ENCODE assay signal across 4 fruit fly cellular contexts in genomic region chr3R:16235215-16235937, dm6.
A peak's percentile ranks its signal among the peaks of the same experiment; 100 is the strongest.
TF ChIP-seq lines count a peak whose summit lies in the region.

No protein-coding gene starts in this region.

TF ChIP-seq in whole organism, adult, 20 proteins besides CTCF, POLR2A, EP300 and RAD21 (continued from another document):
- TF ChIP-seq tj (GFP tag; optimal IDR thresholded peaks at IDR 0.05; lab: Kevin White, UChicago), result no peak
- peak; percentile 75 for TF ChIP-seq Mnt (GFP tag; optimal IDR thresholded peaks at IDR 0.05; lab: Kevin White, UChicago)

TF ChIP-seq in whole organism, embryonic, 481 proteins besides CTCF, POLR2A, EP300 and RAD21 (continued from another document and continues in another):
- TF ChIP-seq CG16815 (GFP tag; optimal IDR thresholded peaks at IDR 0.05; lab: Kevin White, UChicago) (no peak), HmgD (GFP tag; optimal IDR thresholded peaks at IDR 0.05; lab: Kevin White, UChicago) (no peak), shn (GFP tag; optimal IDR thresholded peaks at IDR 0.05; lab: Kevin White, UChicago) (no peak), cas (GFP tag; IDR thresholded peaks at IDR 0.05; lab: Robert Waterston, UW) (no peak), lab (GFP tag; optimal IDR thresholded peaks at IDR 0.05; lab: Kevin White, UChicago) (no peak), ind (GFP tag; optimal IDR thresholded peaks at IDR 0.05; lab: Kevin White, UChicago) (no peak), kni (GFP tag; optimal IDR thresholded peaks at IDR 0.05; lab: Kevin White, UChicago) (peak; percentile 94), pho (GFP tag; optimal IDR thresholded peaks at IDR 0.05; lab: Kevin White, UChicago) (no peak), CG10209 (GFP tag; optimal IDR thresholded peaks at IDR 0.05; lab: Kevin White, UChicago) (peak; percentile 99), kay (GFP tag; optimal IDR thresholded peaks at IDR 0.05; lab: Kevin White, UChicago) (peak; percentile 49), cwo (GFP tag; optimal IDR thresholded peaks at IDR 0.05; lab: Kevin White, UChicago) (peak; percentile 22), psq (GFP tag; optimal IDR thresholded peaks at IDR 0.05; lab: Kevin White, UChicago) (peak; percentile 55), CG1603 (tag; optimal IDR thresholded peaks at IDR 0.05; lab: Kevin White, UChicago) (peak; percentile 16), dm (GFP tag; optimal IDR thresholded peaks at IDR 0.05; lab: Kevin White, UChicago) (no peak), Gug (GFP tag; IDR thresholded peaks at IDR 0.05; lab: Robert Waterston, UW) (peak; percentile 24; the same call in 1 of the 4 replicates), CG16863 (GFP tag; optimal IDR thresholded peaks at IDR 0.05; lab: Kevin White, UChicago) (no peak), CG4854 (GFP tag; optimal IDR thresholded peaks at IDR 0.05; lab: Kevin White, UChicago) (no peak), Antp (GFP tag; optimal IDR thresholded peaks at IDR 0.05; lab: Kevin White, UChicago) (peak; percentile 12), CG30403 (GFP tag; optimal IDR thresholded peaks at IDR 0.05; lab: Kevin White, UChicago) (no peak), CG15073 (GFP tag; optimal IDR thresholded peaks at IDR 0.05; lab: Kevin White, UChicago) (no peak), ftz-f1 (GFP tag; optimal IDR thresholded peaks at IDR 0.05; lab: Kevin White, UChicago) (peak; percentile 91), CG30020 (tag; optimal IDR thresholded peaks at IDR 0.05; lab: Kevin White, UChicago) (no peak), NC2α (GFP tag; optimal IDR thresholded peaks at IDR 0.05; lab: Kevin White, UChicago) (peak; percentile 47), dimm (GFP tag; IDR thresholded peaks at IDR 0.05; lab: Robert Waterston, UW) (no peak), sima (GFP tag; optimal IDR thresholded peaks at IDR 0.05; lab: Kevin White, UChicago) (no peak), Bdp1 (GFP tag; optimal IDR thresholded peaks at IDR 0.05; lab: Kevin White, UChicago) (no peak), CG7357 (GFP tag; IDR thresholded peaks at IDR 0.05; lab: Robert Waterston, UW) (0 out of 3 replicates have a peak, but pooled peaks have one; percentile 5), ewg (GFP tag; optimal IDR thresholded peaks at IDR 0.05; lab: Kevin White, UChicago) (no peak), Med (GFP tag; lab: Kevin White, UChicago) (peak; percentile 93), CG6272 (GFP tag; IDR thresholded peaks at IDR 0.05; lab: Robert Waterston, UW) (no peak), bab2 (GFP tag; optimal IDR thresholded peaks at IDR 0.05; lab: Kevin White, UChicago) (no peak), CG13624 (GFP tag; optimal IDR thresholded peaks at IDR 0.05; lab: Kevin White, UChicago) (peak; percentile 61), CG1792 (GFP tag; optimal IDR thresholded peaks at IDR 0.05; lab: Kevin White, UChicago) (no peak), nau (GFP tag; optimal IDR thresholded peaks at IDR 0.05; lab: Kevin White, UChicago) (no peak), Max (GFP tag; optimal IDR thresholded peaks at IDR 0.05; lab: Kevin White, UChicago) (no peak), lbe (GFP tag; optimal IDR thresholded peaks at IDR 0.05; lab: Kevin White, UChicago) (peak; percentile 76), al (GFP tag; IDR thresholded peaks at IDR 0.05; lab: Robert Waterston, UW) (no peak), hb (GFP tag; IDR thresholded peaks at IDR 0.05; lab: Robert Waterston, UW; ENCODE audit: partially characterized antibody) (no peak), Ets97D (GFP tag; optimal IDR thresholded peaks at IDR 0.05; lab: Kevin White, UChicago) (peak; percentile 1), CG13894 (tag; optimal IDR thresholded peaks at IDR 0.05; lab: Kevin White, UChicago) (peak; percentile 100), cg (GFP tag; optimal IDR thresholded peaks at IDR 0.05; lab: Kevin White, UChicago) (peak; percentile 64), CG18599 (GFP tag; optimal IDR thresholded peaks at IDR 0.05; lab: Kevin White, UChicago) (peak; percentile 32), CG11560 (tag; IDR thresholded peaks at IDR 0.05; lab: Robert Waterston, UW) (no peak), pan (optimal IDR thresholded peaks at IDR 0.05; lab: Kevin White, UChicago) (no peak), pan (GFP tag; optimal IDR thresholded peaks at IDR 0.05 in 1 of 2, IDR thresholded peaks at IDR 0.05 in 1 of 2) (no peak)

TF ChIP-seq in whole organism, prepupa, 60 proteins besides CTCF, POLR2A, EP300 and RAD21 (continued from another document):
- no peak for TF ChIP-seq Sox102F (GFP tag; optimal IDR thresholded peaks at IDR 0.05; lab: Kevin White, UChicago)
- TF ChIP-seq CG8319 (GFP tag; optimal IDR thresholded peaks at IDR 0.05; lab: Kevin White, UChicago), result no peak
- no peak for TF ChIP-seq CG32006 (GFP tag; optimal IDR thresholded peaks at IDR 0.05; lab: Kevin White, UChicago)
- TF ChIP-seq Eip75B (GFP tag; optimal IDR thresholded peaks at IDR 0.05; lab: Kevin White, UChicago), result no peak
- no peak for TF ChIP-seq CG6808 (GFP tag; optimal IDR thresholded peaks at IDR 0.05; lab: Kevin White, UChicago)
- no peak for TF ChIP-seq CG16779 (tag; optimal IDR thresholded peaks at IDR 0.05; lab: Kevin White, UChicago)
- peak; percentile 58 for TF ChIP-seq Lpt (GFP tag; optimal IDR thresholded peaks at IDR 0.05; lab: Kevin White, UChicago)
- no peak for TF ChIP-seq CG6276 (GFP tag; optimal IDR thresholded peaks at IDR 0.05; lab: Kevin White, UChicago)
- no peak for TF ChIP-seq net (GFP tag; optimal IDR thresholded peaks at IDR 0.05; lab: Kevin White, UChicago)
- TF ChIP-seq salr (GFP tag; optimal IDR thresholded peaks at IDR 0.05; lab: Kevin White, UChicago), result no peak
- no peak for TF ChIP-seq CG8632 (GFP tag; optimal IDR thresholded peaks at IDR 0.05; lab: Kevin White, UChicago)
- TF ChIP-seq Hr39 (GFP tag; optimal IDR thresholded peaks at IDR 0.05; lab: Kevin White, UChicago), result no peak
- TF ChIP-seq svp (GFP tag; lab: Kevin White, UChicago), result peak; percentile 96
- TF ChIP-seq lz (GFP tag; optimal IDR thresholded peaks at IDR 0.05; lab: Kevin White, UChicago), result no peak
- TF ChIP-seq CG3032 (tag; optimal IDR thresholded peaks at IDR 0.05; lab: Kevin White, UChicago), result no peak
- no peak for TF ChIP-seq Ets21C (GFP tag; optimal IDR thresholded peaks at IDR 0.05; lab: Kevin White, UChicago)
- TF ChIP-seq Met (GFP tag; optimal IDR thresholded peaks at IDR 0.05; lab: Kevin White, UChicago), result no peak
- no peak for TF ChIP-seq CG11762 (GFP tag; optimal IDR thresholded peaks at IDR 0.05; lab: Kevin White, UChicago; ENCODE audit: insufficient read depth)
- no peak for TF ChIP-seq acj6 (GFP tag; optimal IDR thresholded peaks at IDR 0.05; lab: Kevin White, UChicago)
- TF ChIP-seq Eip93F (GFP tag; optimal IDR thresholded peaks at IDR 0.05; lab: Kevin White, UChicago), result peak; percentile 68
- TF ChIP-seq vri (GFP tag; optimal IDR thresholded peaks at IDR 0.05; lab: Kevin White, UChicago), result peak; percentile 65
- TF ChIP-seq CG6854 (GFP tag; optimal IDR thresholded peaks at IDR 0.05; lab: Kevin White, UChicago), result peak; percentile 38
- TF ChIP-seq fd85E (GFP tag; optimal IDR thresholded peaks at IDR 0.05; lab: Kevin White, UChicago), result peak; percentile 62
- TF ChIP-seq ss (GFP tag; optimal IDR thresholded peaks at IDR 0.05; lab: Kevin White, UChicago), result no peak
- TF ChIP-seq CG11902 (GFP tag; optimal IDR thresholded peaks at IDR 0.05; lab: Kevin White, UChicago), result no peak
- TF ChIP-seq Gug (GFP tag; IDR thresholded peaks at IDR 0.05; lab: Robert Waterston, UW), result no peak
- peak; percentile 41 for TF ChIP-seq fkh (GFP tag; optimal IDR thresholded peaks at IDR 0.05; lab: Kevin White, UChicago)
- TF ChIP-seq achi (GFP tag; optimal IDR thresholded peaks at IDR 0.05; lab: Kevin White, UChicago), result no peak
- TF ChIP-seq Sox15 (GFP tag; optimal IDR thresholded peaks at IDR 0.05; lab: Kevin White, UChicago), result no peak

TF ChIP-seq in whole organism, wandering third instar larva, 38 proteins besides CTCF, POLR2A, EP300 and RAD21 (continued from another document):
- TF ChIP-seq dl (GFP tag; optimal IDR thresholded peaks at IDR 0.05; lab: Kevin White, UChicago; ENCODE audit: insufficient read depth in 1 of 2, partially characterized antibody in 2 of 2), result peak; percentile 24 to 86
- TF ChIP-seq jim (GFP tag; optimal IDR thresholded peaks at IDR 0.05; lab: Kevin White, UChicago), result peak; percentile 10
- TF ChIP-seq Vsx2 (GFP tag; optimal IDR thresholded peaks at IDR 0.05; lab: Kevin White, UChicago; ENCODE audit: partially characterized antibody), result no peak
